Fruit fly (Drosophila melanogaster) whole organism, embryonic: Measurements from ENCODE around the gene foxo.

Experiments used
- Ada2b ChIP-seq: fragments of 200-800 bp; sonication (Bioruptor generic); IDR thresholded peaks from 2 replicates; pipeline ENCODE4 v1.3.6; 2022; ENCODE audit warnings: missing biosample characterization, missing genetic modification characterization
- Aef1 ChIP-seq: fragments of 200-800 bp; sonication (Bioruptor generic); IDR thresholded peaks from 3 replicates; pipeline ENCODE4 v1.3.6; 2022; ENCODE audit warnings: missing biosample characterization, missing genetic modification characterization
- C15 ChIP-seq: fragments of 200-800 bp; sonication (Bioruptor generic); IDR thresholded peaks from 3 replicates; pipeline ENCODE4 v1.3.6; 2022; ENCODE audit warnings: missing biosample characterization, missing genetic modification characterization
- CG10267 ChIP-seq: fragments of 200-800 bp; sonication (Bioruptor generic); optimal IDR thresholded peaks from 2 replicates; lab custom pipeline; 2018; ENCODE audit warnings: missing biosample characterization, mild to moderate bottlenecking, missing genetic modification characterization, moderate library complexity
- CG10431 ChIP-seq: fragments of 200-800 bp; sonication (Bioruptor generic); optimal IDR thresholded peaks from 3 replicates; lab custom pipeline; 2018; ENCODE audit warnings: missing biosample characterization, mild to moderate bottlenecking, missing genetic modification characterization
- CG11247 ChIP-seq: fragments of 200-800 bp; sonication (Bioruptor generic); IDR thresholded peaks from 2 replicates; pipeline ENCODE4 v1.3.6; 2022; ENCODE audit warnings: missing biosample characterization, missing genetic modification characterization
- CG11723 ChIP-seq: fragments of 200-800 bp; sonication (Bioruptor generic); optimal IDR thresholded peaks from 2 replicates; lab custom pipeline; 2017; ENCODE audit warnings: missing biosample characterization, mild to moderate bottlenecking, missing genetic modification characterization
- CG12659 ChIP-seq: fragments of 200-800 bp; sonication (Bioruptor generic); optimal IDR thresholded peaks from 3 replicates; lab custom pipeline; 2017; ENCODE audit warnings: mild to moderate bottlenecking, missing biosample characterization, missing genetic modification reagents, missing genetic modification characterization
- CG13775 ChIP-seq: fragments of 200-800 bp; sonication (Bioruptor generic); optimal IDR thresholded peaks from 3 replicates; lab custom pipeline; 2017; ENCODE audit warnings: missing biosample characterization, mild to moderate bottlenecking, missing genetic modification characterization
- CG15073 ChIP-seq: fragments of 200-800 bp; sonication (Bioruptor generic); optimal IDR thresholded peaks from 2 replicates; lab custom pipeline; 2016; ENCODE audit warnings: missing biosample characterization, missing genetic modification characterization
- CG15696 ChIP-seq: fragments of 200-800 bp; sonication (Bioruptor generic); optimal IDR thresholded peaks from 2 replicates; lab custom pipeline; 2019; ENCODE audit warnings: missing biosample characterization, mild to moderate bottlenecking, missing genetic modification characterization, moderate library complexity
- CG17328 ChIP-seq: fragments of 200-800 bp; sonication (Bioruptor generic); IDR thresholded peaks from 2 replicates; pipeline ENCODE4 v1.3.6; 2022; ENCODE audit warnings: missing biosample characterization, missing genetic modification characterization
- CG17829 ChIP-seq: fragments of 200-800 bp; optimal IDR thresholded peaks from 2 replicates; lab custom pipeline; 2019; ENCODE audit warnings: missing biosample characterization, mild to moderate bottlenecking, missing genetic modification characterization, moderate library complexity
- CG2889 ChIP-seq: fragments of 200-800 bp; sonication (Bioruptor generic); IDR thresholded peaks from 3 replicates; pipeline ENCODE4 v1.3.6; 2022; ENCODE audit warnings: missing biosample characterization, missing genetic modification characterization
- CG3847 ChIP-seq: fragments of 200-800 bp; sonication (Bioruptor generic); IDR thresholded peaks from 2 replicates; pipeline ENCODE4 v1.3.6; 2022; ENCODE audit warnings: missing biosample characterization, missing genetic modification characterization
- CG4854 ChIP-seq: fragments of 200-800 bp; sonication (Bioruptor generic); optimal IDR thresholded peaks from 2 replicates; lab custom pipeline; 2016; ENCODE audit warnings: missing biosample characterization, missing genetic modification characterization, inconsistent platforms
- CG6175 ChIP-seq: fragments of 200-800 bp; sonication (Bioruptor generic); IDR thresholded peaks from 3 replicates; pipeline ENCODE4 v1.3.6; 2022; ENCODE audit warnings: missing biosample characterization, missing genetic modification characterization
- CG6689 ChIP-seq: fragments of 200-800 bp; sonication (Bioruptor generic); IDR thresholded peaks from 2 replicates; pipeline ENCODE4 v1.3.6; 2022; ENCODE audit warnings: missing biosample characterization, missing genetic modification characterization
- CG7271 ChIP-seq: fragments of 200-800 bp; sonication (Bioruptor generic); optimal IDR thresholded peaks from 2 replicates; lab custom pipeline; 2018; ENCODE audit warnings: missing biosample characterization, mild to moderate bottlenecking, missing genetic modification characterization, moderate library complexity
- CG8924 ChIP-seq: fragments of 200-800 bp; optimal IDR thresholded peaks from 3 replicates; lab custom pipeline; 2019; ENCODE audit warnings: missing biosample characterization, mild to moderate bottlenecking, missing genetic modification characterization, moderate library complexity
- CG9727 ChIP-seq: fragments of 200-800 bp; sonication (Bioruptor generic); optimal IDR thresholded peaks from 3 replicates; lab custom pipeline; 2017; ENCODE audit warnings: missing biosample characterization, mild to moderate bottlenecking, missing genetic modification characterization
- CG9932 ChIP-seq: fragments of 200-800 bp; sonication (Bioruptor generic); IDR thresholded peaks from 2 replicates; pipeline ENCODE4 v1.3.6; 2022; ENCODE audit warnings: missing biosample characterization, missing genetic modification characterization
- Dad ChIP-seq: fragments of 200-800 bp; sonication (Bioruptor generic); optimal IDR thresholded peaks from 3 replicates; lab custom pipeline; 2016; ENCODE audit warnings: missing biosample characterization, missing genetic modification characterization
- Dll ChIP-seq: fragments of 200-800 bp; sonication (Bioruptor generic); IDR thresholded peaks from 4 replicates; pipeline ENCODE4 v1.3.6; 2022; ENCODE audit warnings: missing biosample characterization, missing genetic modification characterization; ENCODE audit not compliant: partially characterized antibody
- Hsf ChIP-seq: fragments of 200-800 bp; sonication (Bioruptor generic); optimal IDR thresholded peaks from 3 replicates; lab custom pipeline; 2016; ENCODE audit warnings: missing biosample characterization, missing genetic modification characterization
- Jarid2 ChIP-seq: fragments of 200-800 bp; sonication (Bioruptor generic); optimal IDR thresholded peaks from 3 replicates; lab custom pipeline; 2017; ENCODE audit warnings: mild to moderate bottlenecking, missing biosample characterization, missing genetic modification reagents, missing genetic modification characterization
- Lpt ChIP-seq: fragments of >200 bp; optimal IDR thresholded peaks from 2 replicates; lab custom pipeline; 2018; ENCODE audit warnings: missing biosample characterization, missing genetic modification characterization
- NC2β ChIP-seq: fragments of 200-800 bp; sonication (Bioruptor generic); optimal IDR thresholded peaks from 2 replicates; lab custom pipeline; 2016; ENCODE audit warnings: missing biosample characterization, missing genetic modification characterization
- Sox100B ChIP-seq: fragments of 200-800 bp; sonication (Bioruptor generic); optimal IDR thresholded peaks from 3 replicates; lab custom pipeline; 2018; ENCODE audit warnings: missing biosample characterization, mild to moderate bottlenecking, missing genetic modification characterization
- Usf ChIP-seq: fragments of 200-800 bp; sonication (Bioruptor generic); optimal IDR thresholded peaks from 2 replicates; lab custom pipeline; 2017; ENCODE audit warnings: missing genotype, missing biosample characterization, missing genetic modification characterization
- Vsx1 ChIP-seq: fragments of 200-800 bp; sonication (Bioruptor generic); optimal IDR thresholded peaks from 2 replicates; lab custom pipeline; 2017; ENCODE audit warnings: missing biosample characterization, mild to moderate bottlenecking, missing genetic modification characterization, missing genetic modification reagents
- al ChIP-seq: fragments of 200-800 bp; sonication (Bioruptor generic); IDR thresholded peaks from 2 replicates; pipeline ENCODE4 v1.3.6; 2022; ENCODE audit warnings: missing biosample characterization, missing genetic modification characterization
- btn ChIP-seq: fragments of 200-800 bp; sonication (Bioruptor generic); optimal IDR thresholded peaks from 2 replicates; lab custom pipeline; 2016; ENCODE audit warnings: missing biosample characterization, missing genetic modification characterization
- cwo ChIP-seq: fragments of 200-800 bp; sonication (Bioruptor generic); optimal IDR thresholded peaks from 3 replicates; lab custom pipeline; 2017; ENCODE audit warnings: missing biosample characterization, missing genetic modification characterization, mild to moderate bottlenecking, moderate library complexity, missing genetic modification reagents
- da ChIP-seq: fragments of 200-800 bp; sonication (Bioruptor generic); optimal IDR thresholded peaks from 2 replicates; lab custom pipeline; 2016; ENCODE audit warnings: missing biosample characterization, missing genetic modification characterization
- esg ChIP-seq: fragments of 200-800 bp; sonication (Bioruptor generic); conservative IDR thresholded peaks from 2 replicates; pipeline ENCODE4 v1.3.6; 2022; ENCODE audit warnings: missing biosample characterization, missing genetic modification characterization
- fd3F ChIP-seq: fragments of 200-800 bp; sonication (Bioruptor generic); optimal IDR thresholded peaks from 2 replicates; lab custom pipeline; 2018; ENCODE audit warnings: missing biosample characterization, mild to moderate bottlenecking, missing genetic modification characterization, moderate library complexity
- gcm ChIP-seq: fragments of 200-800 bp; sonication (Bioruptor generic); optimal IDR thresholded peaks from 2 replicates; lab custom pipeline; 2019; ENCODE audit warnings: missing biosample characterization, mild to moderate bottlenecking, missing genetic modification characterization, moderate library complexity
- gem ChIP-seq: fragments of 200-800 bp; sonication (Bioruptor generic); optimal IDR thresholded peaks from 2 replicates; lab custom pipeline; 2019; ENCODE audit warnings: missing biosample characterization, mild to moderate bottlenecking, missing genetic modification characterization, moderate library complexity
- gro ChIP-seq: fragments of 200-800 bp; sonication (Bioruptor generic); optimal IDR thresholded peaks from 2 replicates; lab custom pipeline; 2016; ENCODE audit warnings: missing biosample characterization, missing genetic modification characterization
- jing ChIP-seq: fragments of 200-800 bp; sonication (Bioruptor generic); optimal IDR thresholded peaks from 2 replicates; lab custom pipeline; 2018; ENCODE audit warnings: missing biosample characterization, mild to moderate bottlenecking, missing genetic modification characterization
- jumu ChIP-seq: fragments of 200-800 bp; sonication (Bioruptor generic); optimal IDR thresholded peaks from 3 replicates; lab custom pipeline; 2016; ENCODE audit warnings: missing biosample characterization, missing genetic modification characterization
- lmd ChIP-seq: fragments of 200-800 bp; sonication (Bioruptor generic); IDR thresholded peaks from 2 replicates; pipeline ENCODE4 v1.3.6; 2022; ENCODE audit warnings: missing biosample characterization, missing genetic modification characterization
- nom ChIP-seq: fragments of 200-800 bp; sonication (Bioruptor generic); optimal IDR thresholded peaks from 2 replicates; lab custom pipeline; 2017; ENCODE audit warnings: missing biosample characterization, missing genetic modification characterization, mild to moderate bottlenecking, moderate library complexity, missing genetic modification reagents
- prd ChIP-seq, 3 experiments: fragments of >200 bp in 2 of 3; fragments of 200-800 bp in 1 of 3; sonication (Bioruptor generic) in 1 of 3; optimal IDR thresholded peaks in 2 of 3; IDR thresholded peaks in 1 of 3; 2 replicates in 2 of 3; 3 replicates in 1 of 3; pipeline versions ENCODE4 v1.3.6 to Lab custom; 2017 to 2022; ENCODE audit warnings: missing biosample characterization in 1 of 3, missing genetic modification characterization in 1 of 3
- psq ChIP-seq: fragments of 200-800 bp; sonication (Bioruptor generic); optimal IDR thresholded peaks from 2 replicates; lab custom pipeline; 2017; ENCODE audit warnings: missing biosample characterization, missing genetic modification characterization
- ranshi ChIP-seq: fragments of 200-800 bp; sonication (Bioruptor generic); IDR thresholded peaks from 2 replicates; pipeline ENCODE4 v1.3.6; 2022; ENCODE audit warnings: missing biosample characterization, missing genetic modification characterization
- repo ChIP-seq: fragments of 200-800 bp; sonication (Bioruptor generic); optimal IDR thresholded peaks from 2 replicates; lab custom pipeline; 2016; ENCODE audit warnings: missing biosample characterization, missing genetic modification characterization
- vvl ChIP-seq: fragments of 200-800 bp; sonication (Bioruptor generic); IDR thresholded peaks from 2 replicates; pipeline ENCODE4 v1.3.6; 2022; ENCODE audit warnings: missing biosample characterization, missing genetic modification characterization
- zf30C ChIP-seq: fragments of 200-800 bp; sonication (Bioruptor generic); optimal IDR thresholded peaks from 3 replicates; lab custom pipeline; 2018; ENCODE audit warnings: missing biosample characterization, mild to moderate bottlenecking, missing genetic modification characterization

foxo gene

dm6 chr3R:14007550-14007949, 49.2 kb upstream of the foxo start (continued):
- TF ChIP-seq CG8924 (tag; lab: Kevin White, UChicago) (peak; percentile 3), Sox100B (peak; percentile 25), prd (optimal IDR thresholded peaks at IDR 0.05; lab: Kevin White, UChicago) (no peak), prd (GFP tag; IDR thresholded peaks at IDR 0.05; lab: Robert Waterston, UW) (peak; percentile 48; the same call in 1 of the 3 replicates), CG10267 (tag; lab: Kevin White, UChicago) (peak; percentile 45), C15 (GFP tag; lab: Robert Waterston, UW) (no peak), CG15696 (tag; lab: Kevin White, UChicago) (peak; percentile 54), nom (peak; percentile 87)

- TF ChIP-seq cwo (GFP tag; lab: Kevin White, UChicago) (no peak), btn (GFP tag; lab: Kevin White, UChicago) (peak; percentile 37), CG17829 (peak; percentile 51), al (no peak), CG7271 (no peak), jing (GFP tag; lab: Kevin White, UChicago) (no peak), psq (GFP tag; lab: Kevin White, UChicago) (no peak), ranshi (GFP tag; lab: Robert Waterston, UW) (no peak), gro (GFP tag; lab: Kevin White, UChicago) (no peak), Lpt (GFP tag; lab: Kevin White, UChicago) (no peak), repo (GFP tag; lab: Kevin White, UChicago) (no peak), jumu (GFP tag; lab: Kevin White, UChicago) (peak; percentile 5), vvl (peak; percentile 39), Ada2b (GFP tag; lab: Robert Waterston, UW) (peak; percentile 33), CG4854 (GFP tag; lab: Kevin White, UChicago) (no peak), CG11723 (GFP tag; lab: Kevin White, UChicago) (no peak), Dad (GFP tag; lab: Kevin White, UChicago) (no peak), CG9727 (GFP tag; lab: Kevin White, UChicago) (peak; percentile 32), CG15073 (GFP tag; lab: Kevin White, UChicago) (no peak), NC2β (GFP tag; lab: Kevin White, UChicago) (peak; percentile 57), Vsx1 (GFP tag; lab: Kevin White, UChicago) (no peak), Dll (GFP tag; lab: Robert Waterston, UW) (no peak), Hsf (GFP tag; lab: Kevin White, UChicago) (no peak), CG6689 (peak; percentile 48; the same call in 1 of the 2 replicates), CG10431 (no peak), gcm (GFP tag; lab: Kevin White, UChicago) (peak; percentile 25), CG13775 (no peak), esg (GFP tag; lab: Robert Waterston, UW) (no peak), lmd (GFP tag; lab: Robert Waterston, UW) (peak; percentile 63), gem (tag; lab: Kevin White, UChicago) (peak; percentile 57), fd3F (GFP tag; lab: Kevin White, UChicago) (no peak), CG9932 (GFP tag; lab: Robert Waterston, UW) (no peak), CG6175 (GFP tag; lab: Robert Waterston, UW) (no peak), CG17328 (GFP tag; lab: Robert Waterston, UW) (peak; percentile 47; the same call in 1 of the 2 replicates), CG10267 (tag; lab: Kevin White, UChicago) (peak; percentile 38), zf30C (no peak), CG11247 (GFP tag; lab: Robert Waterston, UW) (no peak), CG3847 (GFP tag; lab: Robert Waterston, UW) (no peak), Usf (no peak), da (GFP tag; lab: Kevin White, UChicago) (no peak), CG12659 (GFP tag; lab: Kevin White, UChicago) (no peak), Aef1 (GFP tag; lab: Robert Waterston, UW) (no peak), Jarid2 (GFP tag; lab: Kevin White, UChicago) (no peak), CG2889 (GFP tag; lab: Robert Waterston, UW) (no peak)
These were observed 47.9 kb upstream of the foxo start for dm6 chr3R:14008854-14009253.
